Fruit fly (Drosophila melanogaster): ENCODE measurements around the gene CG8519.
A peak's percentile ranks its signal among the peaks of the same experiment; 100 is the strongest.

CG8519 gene

dm6 chr3L:6752278-6753096 is 47.8 kb downstream of the CG8519 start, which contains the start of the genes velo and Sbds (continued):
- no peak for TF ChIP-seq CG8281 (tag; optimal IDR thresholded peaks at IDR 0.05)
- 0 out of 4 replicates have a peak, but pooled peaks have one; percentile 65 for TF ChIP-seq chinmo (GFP tag; IDR thresholded peaks at IDR 0.05; ENCODE audit: partially characterized antibody)
- TF ChIP-seq dysf (GFP tag; IDR thresholded peaks at IDR 0.05): 0 out of 3 replicates have a peak, but pooled peaks have one; percentile 30
- TF ChIP-seq CG15601 (tag; optimal IDR thresholded peaks at IDR 0.05): peak; percentile 30
- peak; percentile 0 for TF ChIP-seq CG17186 (GFP tag; optimal IDR thresholded peaks at IDR 0.05)
- no peak for TF ChIP-seq tgo (GFP tag; IDR thresholded peaks at IDR 0.05)
- TF ChIP-seq CG18476 (GFP tag; optimal IDR thresholded peaks at IDR 0.05): no peak
- no peak for TF ChIP-seq CG2889 (GFP tag; IDR thresholded peaks at IDR 0.05)
- no peak for TF ChIP-seq CG4282 (GFP tag; optimal IDR thresholded peaks at IDR 0.05)
- TF ChIP-seq CG31365 (tag; optimal IDR thresholded peaks at IDR 0.05): no peak
- TF ChIP-seq ab (GFP tag; optimal IDR thresholded peaks at IDR 0.05): no peak
- no peak for TF ChIP-seq gsb (GFP tag; IDR thresholded peaks at IDR 0.05)
- peak; percentile 67 for TF ChIP-seq Nf-YC (tag; optimal IDR thresholded peaks at IDR 0.05)
- TF ChIP-seq btn (GFP tag; optimal IDR thresholded peaks at IDR 0.05): no peak
- no peak for TF ChIP-seq tio (GFP tag; optimal IDR thresholded peaks at IDR 0.05)
- peak; percentile 61 for TF ChIP-seq CG13296 (GFP tag; optimal IDR thresholded peaks at IDR 0.05)
- no peak for TF ChIP-seq CG2202 (tag; optimal IDR thresholded peaks at IDR 0.05)
- TF ChIP-seq luna (GFP tag; optimal IDR thresholded peaks at IDR 0.05): no peak
- peak; percentile 43 for TF ChIP-seq CG14710 (tag; optimal IDR thresholded peaks at IDR 0.05)
- no peak for TF ChIP-seq en (GFP tag; optimal IDR thresholded peaks at IDR 0.05)
- no peak for TF ChIP-seq CG18764 (GFP tag; optimal IDR thresholded peaks at IDR 0.05)
- TF ChIP-seq Sin3A (optimal IDR thresholded peaks at IDR 0.05): peak; percentile 19
- TF ChIP-seq BtbVII (GFP tag; optimal IDR thresholded peaks at IDR 0.05): peak; percentile 2
- no peak for TF ChIP-seq pho (GFP tag; optimal IDR thresholded peaks at IDR 0.05)
- no peak for TF ChIP-seq CG18599 (GFP tag; optimal IDR thresholded peaks at IDR 0.05)
- no peak for TF ChIP-seq HLH3B (GFP tag; IDR thresholded peaks at IDR 0.05)
- TF ChIP-seq CG42726 (GFP tag; IDR thresholded peaks at IDR 0.05; ENCODE audit: partially characterized antibody): peak; percentile 76; the same call in 1 of the 2 replicates
- no peak for TF ChIP-seq CG1647 (GFP tag; optimal IDR thresholded peaks at IDR 0.05)
- TF ChIP-seq CG12769 (tag; optimal IDR thresholded peaks at IDR 0.05): no peak
- TF ChIP-seq nerfin-2 (GFP tag; IDR thresholded peaks at IDR 0.05; ENCODE audit: partially characterized antibody): no peak
- TF ChIP-seq onecut (GFP tag; IDR thresholded peaks at IDR 0.05): no peak; the same call in none of the 2 replicates
- TF ChIP-seq CG11696 (GFP tag; IDR thresholded peaks at IDR 0.05): no peak
- TF ChIP-seq CG7928 (GFP tag; optimal IDR thresholded peaks at IDR 0.05): no peak
- TF ChIP-seq CG34422 (GFP tag; IDR thresholded peaks at IDR 0.05): peak; percentile 83
- TF ChIP-seq CG1603 (tag; optimal IDR thresholded peaks at IDR 0.05): peak; percentile 68
- TF ChIP-seq seq (GFP tag; IDR thresholded peaks at IDR 0.05): no peak
- TF ChIP-seq Aef1 (GFP tag; IDR thresholded peaks at IDR 0.05): peak; percentile 75
- no peak for TF ChIP-seq Tbp (GFP tag; optimal IDR thresholded peaks at IDR 0.05)
- peak; percentile 22; the same call in 1 of the 2 replicates for TF ChIP-seq Atf6 (GFP tag; IDR thresholded peaks at IDR 0.05)
- no peak for TF ChIP-seq CG14965 (GFP tag; optimal IDR thresholded peaks at IDR 0.05; ENCODE audit: borderline replicate concordance)
- TF ChIP-seq ac (GFP tag; optimal IDR thresholded peaks at IDR 0.05): no peak
- peak in 1 of 2 experiments; percentile 54 for TF ChIP-seq Hr51 (GFP tag; optimal IDR thresholded peaks at IDR 0.05)
- no peak for TF ChIP-seq prd (optimal IDR thresholded peaks at IDR 0.05)
- TF ChIP-seq prd (GFP tag; IDR thresholded peaks at IDR 0.05): peak; percentile 54; the same call in 2 of the 3 replicates
- TF ChIP-seq fd3F (GFP tag; optimal IDR thresholded peaks at IDR 0.05): peak; percentile 37
- TF ChIP-seq vfl (GFP tag; optimal IDR thresholded peaks at IDR 0.05): no peak
- TF ChIP-seq CG16813 (GFP tag; IDR thresholded peaks at IDR 0.05; ENCODE audit: partially characterized antibody): peak; percentile 56
- peak; percentile 34 for TF ChIP-seq tna (GFP tag; IDR thresholded peaks at IDR 0.05; ENCODE audit: partially characterized antibody)

All from whole organism, embryonic.